Fruit fly (Drosophila melanogaster) whole organism, embryonic: ENCODE results near the gene IntS4.
A peak's percentile ranks its signal among the peaks of the same experiment; 100 is the strongest.

Experiments
- Antp ChIP-seq: fragments of 200-800 bp; sonication (Bioruptor generic); optimal IDR thresholded peaks from 3 replicates; lab custom pipeline; 2016; ENCODE audit warnings: missing biosample characterization, missing genetic modification characterization
- Atf3 ChIP-seq: fragments of 200-800 bp; sonication (Bioruptor generic); optimal IDR thresholded peaks from 3 replicates; lab custom pipeline; 2016; ENCODE audit warnings: missing biosample characterization, missing genetic modification characterization
- CG10321 ChIP-seq: fragments of 200-800 bp; sonication (Bioruptor generic); IDR thresholded peaks from 2 replicates; pipeline ENCODE4 v1.3.6; 2022; ENCODE audit warnings: missing biosample characterization, missing genetic modification characterization
- CG12071 ChIP-seq: fragments of 200-800 bp; sonication (Bioruptor generic); optimal IDR thresholded peaks from 3 replicates; lab custom pipeline; 2018; ENCODE audit warnings: missing biosample characterization, mild to moderate bottlenecking, missing genetic modification characterization
- CG13296 ChIP-seq: fragments of 200-800 bp; sonication (Bioruptor generic); optimal IDR thresholded peaks from 3 replicates; lab custom pipeline; 2018; ENCODE audit warnings: missing biosample characterization, mild to moderate bottlenecking, missing genetic modification characterization
- CG14014 ChIP-seq: fragments of 200-800 bp; sonication (Bioruptor generic); IDR thresholded peaks from 2 replicates; pipeline ENCODE4 v1.3.6; 2022; ENCODE audit warnings: missing biosample characterization, missing genetic modification characterization
- CG14050 ChIP-seq: fragments of 200-800 bp; sonication (Bioruptor generic); IDR thresholded peaks from 3 replicates; pipeline ENCODE4 v1.3.6; 2022; ENCODE audit warnings: missing biosample characterization, missing genetic modification characterization
- CG14860 ChIP-seq: fragments of 200-800 bp; sonication (Bioruptor generic); IDR thresholded peaks from 3 replicates; pipeline ENCODE4 v1.3.6; 2022; ENCODE audit warnings: missing biosample characterization, missing genetic modification characterization; ENCODE audit not compliant: partially characterized antibody
- CG17829 ChIP-seq: fragments of 200-800 bp; optimal IDR thresholded peaks from 2 replicates; lab custom pipeline; 2019; ENCODE audit warnings: missing biosample characterization, mild to moderate bottlenecking, missing genetic modification characterization, moderate library complexity
- CG18476 ChIP-seq: fragments of 200-800 bp; sonication (Bioruptor generic); optimal IDR thresholded peaks from 2 replicates; lab custom pipeline; 2016; ENCODE audit warnings: missing biosample characterization, mild to moderate bottlenecking, missing genetic modification characterization
- CG31441 ChIP-seq: fragments of 200-800 bp; sonication (Bioruptor generic); IDR thresholded peaks from 2 replicates; pipeline ENCODE4 v1.3.6; 2022; ENCODE audit warnings: missing biosample characterization, missing genetic modification characterization
- CG3163 ChIP-seq: fragments of 200-800 bp; sonication (Bioruptor generic); optimal IDR thresholded peaks from 3 replicates; lab custom pipeline; 2016; ENCODE audit warnings: missing biosample characterization, missing genetic modification characterization
- CG34224 ChIP-seq: fragments of 200-800 bp; sonication (Bioruptor generic); IDR thresholded peaks from 3 replicates; pipeline ENCODE4 v1.3.6; 2022; ENCODE audit warnings: missing biosample characterization, missing genetic modification characterization; ENCODE audit not compliant: partially characterized antibody
- CG6854 ChIP-seq: fragments of 200-800 bp; sonication (Bioruptor generic); optimal IDR thresholded peaks from 3 replicates; lab custom pipeline; 2017; ENCODE audit warnings: missing biosample characterization, mild to moderate bottlenecking, missing genetic modification characterization
- CG8359 ChIP-seq: fragments of 200-800 bp; sonication (Bioruptor generic); optimal IDR thresholded peaks from 2 replicates; lab custom pipeline; 2017; ENCODE audit warnings: missing biosample characterization, mild to moderate bottlenecking, missing genetic modification characterization, borderline replicate concordance
- CG8388 ChIP-seq: fragments of 200-800 bp; sonication (Bioruptor generic); optimal IDR thresholded peaks from 2 replicates; lab custom pipeline; 2019; ENCODE audit warnings: missing biosample characterization, mild to moderate bottlenecking, missing genetic modification characterization, moderate library complexity
- CTCF ChIP-seq: fragments of 200-800 bp; sonication (Bioruptor generic); optimal IDR thresholded peaks from 2 replicates; lab custom pipeline; 2017; ENCODE audit warnings: missing biosample characterization, mild to moderate bottlenecking, missing genetic modification characterization, moderate library complexity
- Deaf1 ChIP-seq: fragments of 200-800 bp; optimal IDR thresholded peaks from 3 replicates; lab custom pipeline; 2019; ENCODE audit warnings: missing biosample characterization, mild to moderate bottlenecking, missing genetic modification characterization, moderate library complexity
- Dref ChIP-seq: fragments of 200-800 bp; sonication (Bioruptor generic); IDR thresholded peaks from 2 replicates; pipeline ENCODE4 v1.3.6; 2022; ENCODE audit warnings: missing biosample characterization, missing genetic modification characterization
- Ets97D ChIP-seq: fragments of 200-800 bp; sonication (Bioruptor generic); optimal IDR thresholded peaks from 3 replicates; lab custom pipeline; 2016; ENCODE audit warnings: missing biosample characterization, missing genetic modification characterization
- GATAe ChIP-seq: fragments of 200-800 bp; sonication (Bioruptor generic); conservative IDR thresholded peaks from 2 replicates; pipeline ENCODE4 v1.3.6; 2022; ENCODE audit warnings: missing biosample characterization, missing genetic modification characterization
- Hey ChIP-seq: fragments of 200-800 bp; sonication (Bioruptor generic); optimal IDR thresholded peaks from 3 replicates; lab custom pipeline; 2018; ENCODE audit warnings: missing biosample characterization, mild to moderate bottlenecking, missing genetic modification characterization
- Lhr ChIP-seq: fragments of 200-800 bp; sonication (Bioruptor generic); optimal IDR thresholded peaks from 3 replicates; lab custom pipeline; 2017; ENCODE audit warnings: mild to moderate bottlenecking, missing biosample characterization, missing genetic modification reagents, missing genetic modification characterization
- Lpt ChIP-seq: fragments of >200 bp; optimal IDR thresholded peaks from 2 replicates; lab custom pipeline; 2018; ENCODE audit warnings: missing biosample characterization, missing genetic modification characterization
- Max ChIP-seq: fragments of 200-800 bp; sonication (Bioruptor generic); optimal IDR thresholded peaks from 2 replicates; lab custom pipeline; 2016; ENCODE audit warnings: missing biosample characterization, mild to moderate bottlenecking, missing genetic modification characterization
- Mes4 ChIP-seq: fragments of 200-800 bp; sonication (Bioruptor generic); optimal IDR thresholded peaks from 2 replicates; lab custom pipeline; 2016; ENCODE audit warnings: missing biosample characterization, missing genetic modification characterization
- NK7.1 ChIP-seq: fragments of 200-800 bp; sonication (Bioruptor generic); optimal IDR thresholded peaks from 3 replicates; lab custom pipeline; 2016; ENCODE audit warnings: missing biosample characterization, missing genetic modification characterization
- Oli ChIP-seq: fragments of 200-800 bp; sonication (Bioruptor generic); optimal IDR thresholded peaks from 2 replicates; lab custom pipeline; 2018; ENCODE audit warnings: missing biosample characterization, mild to moderate bottlenecking, missing genetic modification characterization, moderate library complexity
- Scr ChIP-seq: fragments of 200-800 bp; sonication (Bioruptor generic); IDR thresholded peaks from 2 replicates; pipeline ENCODE4 v1.3.6; 2022; ENCODE audit warnings: missing biosample characterization, missing genetic modification characterization; ENCODE audit not compliant: partially characterized antibody
- Taf1 ChIP-seq: fragments of 200-800 bp; sonication (Bioruptor generic); IDR thresholded peaks from 2 replicates; pipeline ENCODE4 v1.3.6; 2022; ENCODE audit warnings: missing biosample characterization, missing genetic modification characterization
- ac ChIP-seq: fragments of 200-800 bp; sonication (Bioruptor generic); optimal IDR thresholded peaks from 3 replicates; lab custom pipeline; 2017; ENCODE audit warnings: missing biosample characterization, mild to moderate bottlenecking, missing genetic modification characterization
- bowl ChIP-seq: fragments of 200-800 bp; sonication (Bioruptor generic); IDR thresholded peaks from 2 replicates; pipeline ENCODE4 v1.3.6; 2022; ENCODE audit warnings: missing biosample characterization, missing genetic modification characterization
- crc ChIP-seq: fragments of 200-800 bp; sonication (Bioruptor generic); optimal IDR thresholded peaks from 2 replicates; lab custom pipeline; 2016; ENCODE audit warnings: missing biosample characterization, missing genetic modification characterization
- da ChIP-seq: fragments of 200-800 bp; sonication (Bioruptor generic); optimal IDR thresholded peaks from 2 replicates; lab custom pipeline; 2016; ENCODE audit warnings: missing biosample characterization, missing genetic modification characterization
- dmrt11E ChIP-seq: fragments of 200-800 bp; sonication (Bioruptor generic); optimal IDR thresholded peaks from 3 replicates; lab custom pipeline; 2018; ENCODE audit warnings: missing biosample characterization, mild to moderate bottlenecking, missing genetic modification characterization, moderate library complexity
- grau ChIP-seq: fragments of 200-800 bp; optimal IDR thresholded peaks from 3 replicates; lab custom pipeline; 2019; ENCODE audit warnings: missing biosample characterization, mild to moderate bottlenecking, missing genetic modification characterization, moderate library complexity
- mam ChIP-seq: fragments of 200-800 bp; sonication (Bioruptor generic); optimal IDR thresholded peaks from 3 replicates; lab custom pipeline; 2016; ENCODE audit warnings: missing biosample characterization, missing genetic modification characterization
- odd ChIP-seq: fragments of 200-800 bp; sonication (Bioruptor generic); optimal IDR thresholded peaks from 2 replicates; lab custom pipeline; 2017; ENCODE audit warnings: missing biosample characterization, mild to moderate bottlenecking, missing genetic modification characterization
- pum ChIP-seq: fragments of 200-800 bp; sonication (Bioruptor generic); optimal IDR thresholded peaks from 2 replicates; lab custom pipeline; 2016; ENCODE audit warnings: missing biosample characterization, missing genetic modification characterization
- row ChIP-seq: fragments of 200-800 bp; sonication (Bioruptor generic); IDR thresholded peaks from 3 replicates; pipeline ENCODE4 v1.3.6; 2022; ENCODE audit warnings: missing biosample characterization, missing genetic modification characterization
- sima ChIP-seq: fragments of 200-800 bp; sonication (Bioruptor generic); optimal IDR thresholded peaks from 2 replicates; lab custom pipeline; 2016; ENCODE audit warnings: missing biosample characterization, missing genetic modification characterization
- slou ChIP-seq: fragments of 200-800 bp; sonication (Bioruptor generic); optimal IDR thresholded peaks from 3 replicates; lab custom pipeline; 2016; ENCODE audit warnings: missing biosample characterization, missing genetic modification characterization
- sna ChIP-seq: fragments of 200-800 bp; sonication (Bioruptor generic); IDR thresholded peaks from 2 replicates; pipeline ENCODE4 v1.3.6; 2022; ENCODE audit warnings: missing biosample characterization, missing genetic modification characterization; ENCODE audit not compliant: partially characterized antibody
- sr ChIP-seq: fragments of 200-800 bp; sonication (Bioruptor generic); IDR thresholded peaks from 3 replicates; pipeline ENCODE4 v1.3.6; 2022; ENCODE audit warnings: missing biosample characterization, missing genetic modification characterization
- tap ChIP-seq: fragments of 200-800 bp; optimal IDR thresholded peaks from 3 replicates; lab custom pipeline; 2019; ENCODE audit warnings: missing biosample characterization, mild to moderate bottlenecking, missing genetic modification characterization, moderate library complexity
- tin ChIP-seq: fragments of 200-800 bp; sonication (Bioruptor generic); optimal IDR thresholded peaks from 3 replicates; lab custom pipeline; 2016; ENCODE audit warnings: missing biosample characterization, missing genetic modification characterization
- twi ChIP-seq: fragments of 200-800 bp; optimal IDR thresholded peaks from 2 replicates; lab custom pipeline; 2019; ENCODE audit warnings: missing biosample characterization, mild to moderate bottlenecking, missing genetic modification characterization, moderate library complexity
- usp ChIP-seq: fragments of >200 bp; optimal IDR thresholded peaks from 2 replicates; lab custom pipeline; 2017; ENCODE audit warnings: missing biosample characterization, missing genetic modification characterization
- vvl ChIP-seq: fragments of 200-800 bp; sonication (Bioruptor generic); IDR thresholded peaks from 2 replicates; pipeline ENCODE4 v1.3.6; 2022; ENCODE audit warnings: missing biosample characterization, missing genetic modification characterization
- zen ChIP-seq: fragments of 200-800 bp; sonication (Bioruptor generic); optimal IDR thresholded peaks from 3 replicates; lab custom pipeline; 2018; ENCODE audit warnings: missing biosample characterization, mild to moderate bottlenecking, missing genetic modification characterization, moderate library complexity

The IntS4 gene

dm6 chrX:8517121-8518024 is 41.2 kb downstream of the IntS4 start, which contains the start of gene Nrg (continued):
- no peak for TF ChIP-seq CG14050 (GFP tag; lab: Robert Waterston, UW)
- no peak for TF ChIP-seq GATAe (GFP tag; lab: Robert Waterston, UW)
- peak; percentile 100 for TF ChIP-seq sna (GFP tag; lab: Robert Waterston, UW)
- TF ChIP-seq sr, result no peak
- no peak for TF ChIP-seq sima (GFP tag; lab: Kevin White, UChicago)
- TF ChIP-seq mam (GFP tag; lab: Kevin White, UChicago), result no peak
- peak; percentile 99 for TF ChIP-seq Dref (GFP tag; lab: Robert Waterston, UW)
- TF ChIP-seq CG3163 (GFP tag; lab: Kevin White, UChicago), result peak; percentile 13
- TF ChIP-seq CG17829 (tag; lab: Kevin White, UChicago), result peak; percentile 56
- peak; percentile 98 for TF ChIP-seq CG14860 (GFP tag; lab: Robert Waterston, UW)
- no peak for TF ChIP-seq da (GFP tag; lab: Kevin White, UChicago)
- no peak for TF ChIP-seq ac (GFP tag; lab: Kevin White, UChicago)
- TF ChIP-seq pum (GFP tag; lab: Kevin White, UChicago), result no peak
- TF ChIP-seq bowl (GFP tag; lab: Robert Waterston, UW), result no peak
- peak; percentile 39 for TF ChIP-seq CG12071 (GFP tag; lab: Kevin White, UChicago)
- no peak for TF ChIP-seq CG8388 (GFP tag; lab: Kevin White, UChicago)
- no peak for TF ChIP-seq Lpt (GFP tag; lab: Kevin White, UChicago)
- peak; percentile 57 for TF ChIP-seq Lhr
- TF ChIP-seq slou (GFP tag; lab: Kevin White, UChicago), result no peak
- peak; percentile 43 for TF ChIP-seq CG13296 (GFP tag; lab: Kevin White, UChicago)
- no peak for TF ChIP-seq NK7.1 (GFP tag; lab: Kevin White, UChicago)
- peak; percentile 34; the same call in 1 of the 2 replicates for TF ChIP-seq CG14014
- TF ChIP-seq CG8359 (GFP tag; lab: Kevin White, UChicago), result no peak
- peak; percentile 50 for TF ChIP-seq row (GFP tag; lab: Robert Waterston, UW)
- TF ChIP-seq twi, result no peak
- TF ChIP-seq tap (tag; lab: Kevin White, UChicago), result no peak
- TF ChIP-seq grau (tag; lab: Kevin White, UChicago), result peak; percentile 47
- no peak for TF ChIP-seq CG10321
- TF ChIP-seq CG6854, result no peak
- peak; percentile 68; the same call in 1 of the 2 replicates for TF ChIP-seq vvl (GFP tag; lab: Robert Waterston, UW)
- TF ChIP-seq dmrt11E (tag; lab: Kevin White, UChicago), result no peak
- TF ChIP-seq crc, result no peak
- TF ChIP-seq zen (tag; lab: Kevin White, UChicago), result peak; percentile 68
- TF ChIP-seq Mes4 (GFP tag; lab: Kevin White, UChicago), result peak; percentile 3
- peak; percentile 26 for TF ChIP-seq Max (GFP tag; lab: Kevin White, UChicago)
- TF ChIP-seq Ets97D (GFP tag; lab: Kevin White, UChicago), result peak; percentile 93
- no peak for TF ChIP-seq Atf3 (GFP tag; lab: Kevin White, UChicago)
- peak; percentile 39 for TF ChIP-seq Antp (GFP tag; lab: Kevin White, UChicago)
- TF ChIP-seq Scr (GFP tag; lab: Robert Waterston, UW), result peak; percentile 98
- TF ChIP-seq CG34224 (GFP tag; lab: Robert Waterston, UW), result peak; percentile 100
- TF ChIP-seq tin (GFP tag; lab: Kevin White, UChicago), result no peak
- TF ChIP-seq odd, result no peak
- TF ChIP-seq Oli (tag; lab: Kevin White, UChicago), result no peak
- 0 out of 2 replicates have a peak, but pooled peaks have one; percentile 41 for TF ChIP-seq CG31441 (GFP tag; lab: Robert Waterston, UW)
- no peak for TF ChIP-seq usp
- TF ChIP-seq Taf1, result no peak
- peak; percentile 69 for TF ChIP-seq Deaf1
- peak; percentile 44 for TF ChIP-seq CTCF (GFP tag; lab: Kevin White, UChicago)
- TF ChIP-seq Hey (tag; lab: Kevin White, UChicago), result no peak
- TF ChIP-seq CG18476 (GFP tag; lab: Kevin White, UChicago), result no peak
